Fruit fly (Drosophila melanogaster) whole organism, prepupa: Measurements from ENCODE around the gene Argk2.

Experiments
- CG16779 ChIP-seq: fragments of 200-800 bp; sonication (Bioruptor generic); optimal IDR thresholded peaks from 3 replicates; lab custom pipeline; 2017; ENCODE audit warnings: missing biosample characterization, mild to moderate bottlenecking, missing genetic modification characterization
- CG8119 ChIP-seq: fragments of 200-800 bp; sonication (Bioruptor generic); IDR thresholded peaks from 3 replicates; pipeline ENCODE4 v1.3.6; 2022; ENCODE audit warnings: missing biosample characterization, missing genetic modification characterization
- Eip78C ChIP-seq: fragments of 200-800 bp; sonication (Bioruptor generic); peaks from one replicate; lab custom pipeline; 2016; ENCODE audit warnings: missing biosample characterization, missing genetic modification characterization
- Eip93F ChIP-seq: fragments of 200-800 bp; sonication (Bioruptor generic); optimal IDR thresholded peaks from 2 replicates; lab custom pipeline; 2016; ENCODE audit warnings: missing biosample characterization, mild to moderate bottlenecking, missing genetic modification characterization
- Ets96B ChIP-seq: fragments of 200-800 bp; optimal IDR thresholded peaks from 2 replicates; lab custom pipeline; 2019; ENCODE audit warnings: missing biosample characterization, mild to moderate bottlenecking, missing genetic modification characterization, moderate library complexity
- Gug ChIP-seq: fragments of 200-800 bp; sonication (Bioruptor generic); IDR thresholded peaks from 2 replicates; pipeline ENCODE4 v1.3.6; 2022; ENCODE audit warnings: missing biosample characterization, missing genetic modification characterization
- Hr38 ChIP-seq: sonication (Bioruptor generic); optimal IDR thresholded peaks from 2 replicates; lab custom pipeline; 2016; ENCODE audit warnings: missing biosample characterization, missing genetic modification characterization
- Met ChIP-seq: fragments of 200-800 bp; sonication (Bioruptor generic); optimal IDR thresholded peaks from 3 replicates; lab custom pipeline; 2016; ENCODE audit warnings: missing biosample characterization, missing genetic modification characterization
- Sox14 ChIP-seq: fragments of 200-800 bp; sonication (Bioruptor generic); optimal IDR thresholded peaks from 3 replicates; lab custom pipeline; 2016; ENCODE audit warnings: missing biosample characterization, missing genetic modification characterization
- acj6 ChIP-seq: fragments of 200-800 bp; sonication (Bioruptor generic); optimal IDR thresholded peaks from 3 replicates; lab custom pipeline; 2016; ENCODE audit warnings: missing biosample characterization, missing genetic modification characterization
- fkh ChIP-seq: fragments of 200-800 bp; sonication (Bioruptor generic); optimal IDR thresholded peaks from 3 replicates; lab custom pipeline; 2017; ENCODE audit warnings: missing biosample characterization, mild to moderate bottlenecking, missing genetic modification characterization, moderate library complexity
- lz ChIP-seq: fragments of 200-800 bp; sonication (Bioruptor generic); optimal IDR thresholded peaks from 3 replicates; lab custom pipeline; 2016; ENCODE audit warnings: missing biosample characterization, missing genetic modification characterization
- svp ChIP-seq: fragments of 200-800 bp; sonication (Bioruptor generic); peaks from one replicate; lab custom pipeline; 2016; ENCODE audit warnings: missing biosample characterization, missing genetic modification characterization
- vri ChIP-seq: fragments of 200-800 bp; sonication (Bioruptor generic); optimal IDR thresholded peaks from 3 replicates; lab custom pipeline; 2016; ENCODE audit warnings: missing biosample characterization, mild to moderate bottlenecking, missing genetic modification characterization

Argk2 gene

dm6 chr3L:9095704-9096103 is 48.5 kb downstream of the Argk2 start:
- no peak for TF ChIP-seq Ets96B (tag; lab: Kevin White, UChicago)
- TF ChIP-seq acj6 (GFP tag; lab: Kevin White, UChicago): no peak
- TF ChIP-seq Met: no peak
- no peak for TF ChIP-seq CG8119
- no peak for TF ChIP-seq Hr38 (GFP tag; lab: Kevin White, UChicago)
- TF ChIP-seq fkh (GFP tag; lab: Kevin White, UChicago): peak; percentile 36
- no peak for TF ChIP-seq Eip93F
- TF ChIP-seq lz (GFP tag; lab: Kevin White, UChicago): no peak
- TF ChIP-seq svp (GFP tag; lab: Kevin White, UChicago): peak; percentile 26
- TF ChIP-seq vri (GFP tag; lab: Kevin White, UChicago): peak; percentile 33
- TF ChIP-seq Sox14 (GFP tag; lab: Kevin White, UChicago): no peak

dm6 chr3L:9096648-9097047 is 49.4 kb downstream of the Argk2 start, which contains the start of gene CG13315:
TSS of gene CG13315 (plus strand) at chr3L:9096877.
- TF ChIP-seq vri (GFP tag; lab: Kevin White, UChicago) (peak; percentile 1), svp (GFP tag; lab: Kevin White, UChicago) (peak; percentile 3), Gug (GFP tag; lab: Robert Waterston, UW) (no peak), Ets96B (tag; lab: Kevin White, UChicago) (no peak), CG16779 (no peak), Eip78C (no peak)
